Fruit fly (Drosophila melanogaster) whole organism: ENCODE data around the gene CG33791.

ENCODE experiments used
- Dll ChIP-seq: fragments of >200 bp; optimal IDR thresholded peaks from 2 replicates; lab custom pipeline; 2017
- EcR ChIP-seq, 2 experiments: fragments of >200 bp; optimal IDR thresholded peaks; 2 replicates each; lab custom pipeline; 2017; ENCODE audit warnings: missing biosample characterization in 2 of 2, missing genetic modification characterization in 2 of 2, missing genetic modification reagents in 2 of 2
- pan ChIP-seq: fragments of >200 bp; optimal IDR thresholded peaks from 2 replicates; lab custom pipeline; 2017
- psq ChIP-seq: fragments of >200 bp; optimal IDR thresholded peaks from 2 replicates; lab custom pipeline; 2017
- usp ChIP-seq: fragments of >200 bp; optimal IDR thresholded peaks from 2 replicates; lab custom pipeline; 2017; ENCODE audit warnings: missing biosample characterization, missing genetic modification characterization, mixed read lengths

dm6 chr3L:1648690-1649355 lies 46.1 kb downstream of the CG33791 start, which contains the start of gene CG13920:
- no peak for TF ChIP-seq usp (GFP tag; lab: Kevin White, UChicago)
- TF ChIP-seq Dll (lab: Kevin White, UChicago) = no peak
- no peak for TF ChIP-seq EcR (GFP tag; optimal IDR thresholded peaks at IDR 0.05; lab: Kevin White, UChicago)
- no peak for TF ChIP-seq psq (lab: Kevin White, UChicago)
- TF ChIP-seq pan = no peak
